Fruit fly (Drosophila melanogaster) whole organism, wandering third instar larva: ENCODE data around the gene CG33303.

Source experiments
- CrebA ChIP-seq: fragments of 200-800 bp; sonication (Bioruptor generic); optimal IDR thresholded peaks from 2 replicates; lab custom pipeline; 2016; ENCODE audit warnings: missing biosample characterization, mild to moderate bottlenecking, missing genetic modification characterization, borderline replicate concordance
- GATAd ChIP-seq: sonication (Bioruptor generic); optimal IDR thresholded peaks from 2 replicates; lab custom pipeline; 2016; ENCODE audit warnings: missing biosample characterization, missing genetic modification characterization
- HLH106 ChIP-seq: fragments of 200-800 bp; optimal IDR thresholded peaks from 3 replicates; lab custom pipeline; 2019; ENCODE audit warnings: missing biosample characterization, mild to moderate bottlenecking, missing genetic modification characterization, moderate library complexity
- Mio ChIP-seq: sonication (Bioruptor generic); optimal IDR thresholded peaks from 2 replicates; lab custom pipeline; 2016; ENCODE audit warnings: missing biosample characterization, missing genetic modification characterization
- N ChIP-seq: fragments of >200 bp; optimal IDR thresholded peaks from 2 replicates; lab custom pipeline; 2018; ENCODE audit warnings: missing biosample characterization, missing external identifiers, missing genetic modification characterization
- rgr ChIP-seq: fragments of 200-800 bp; sonication (Bioruptor generic); optimal IDR thresholded peaks from 3 replicates; lab custom pipeline; 2016; ENCODE audit warnings: missing biosample characterization, mild to moderate bottlenecking, missing genetic modification characterization
- usp ChIP-seq: fragments of >200 bp; optimal IDR thresholded peaks from 2 replicates; lab custom pipeline; 2017; ENCODE audit warnings: missing biosample characterization, missing genetic modification characterization

DNA sequence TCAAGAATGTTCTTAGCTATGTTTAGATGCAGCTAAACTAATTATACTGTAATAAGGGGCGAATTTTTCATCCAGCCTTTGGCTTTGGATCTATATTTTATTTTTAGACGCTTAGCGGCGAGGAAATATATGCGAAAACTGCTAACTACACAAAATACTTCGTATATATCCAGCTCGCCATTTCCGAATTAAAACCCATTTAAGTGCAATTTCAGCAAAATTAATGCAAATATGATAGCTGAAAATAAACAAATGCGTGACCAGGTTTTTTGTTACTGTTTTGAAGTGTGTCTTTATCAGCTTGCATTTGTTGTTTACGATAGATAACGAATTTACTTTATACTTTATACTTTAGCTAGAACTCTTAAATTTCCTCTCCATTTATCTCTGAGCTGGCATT lies 19.5 kb upstream of the CG33303 start:
- TF ChIP-seq usp (GFP tag; lab: Kevin White, UChicago) = no peak
- TF ChIP-seq rgr = no peak
- TF ChIP-seq Mio = no peak
- no peak for TF ChIP-seq CrebA (GFP tag; lab: Kevin White, UChicago)
- no peak for TF ChIP-seq N
- TF ChIP-seq HLH106 (tag; lab: Kevin White, UChicago) = no peak
- no peak for TF ChIP-seq GATAd
